Fruit fly (Drosophila melanogaster) whole organism, embryonic: ENCODE data around the gene CG15336.

Source experiments
- ATbp ChIP-seq: fragments of 200-800 bp; sonication (Bioruptor generic); optimal IDR thresholded peaks from 2 replicates; lab custom pipeline; 2017; ENCODE audit warnings: missing biosample characterization, mild to moderate bottlenecking, missing genetic modification characterization, missing genetic modification reagents
- CG12104 ChIP-seq: fragments of 200-800 bp; sonication (Bioruptor generic); optimal IDR thresholded peaks from 3 replicates; lab custom pipeline; 2016; ENCODE audit warnings: missing biosample characterization, missing genetic modification characterization
- CG12299 ChIP-seq: fragments of 200-800 bp; sonication (Bioruptor generic); optimal IDR thresholded peaks from 2 replicates; lab custom pipeline; 2018; ENCODE audit warnings: missing biosample characterization, mild to moderate bottlenecking, missing genetic modification characterization
- CG12659 ChIP-seq: fragments of 200-800 bp; sonication (Bioruptor generic); optimal IDR thresholded peaks from 3 replicates; lab custom pipeline; 2017; ENCODE audit warnings: mild to moderate bottlenecking, missing biosample characterization, missing genetic modification reagents, missing genetic modification characterization
- CG13775 ChIP-seq: fragments of 200-800 bp; sonication (Bioruptor generic); optimal IDR thresholded peaks from 3 replicates; lab custom pipeline; 2017; ENCODE audit warnings: missing biosample characterization, mild to moderate bottlenecking, missing genetic modification characterization
- CG14710 ChIP-seq: fragments of 200-800 bp; sonication (Bioruptor generic); optimal IDR thresholded peaks from 3 replicates; lab custom pipeline; 2019; ENCODE audit warnings: missing biosample characterization, mild to moderate bottlenecking, missing genetic modification characterization, moderate library complexity
- CG17186 ChIP-seq: fragments of 200-800 bp; sonication (Bioruptor generic); optimal IDR thresholded peaks from 3 replicates; lab custom pipeline; 2017; ENCODE audit warnings: missing biosample characterization, missing genetic modification reagents, missing genetic modification characterization
- CG17328 ChIP-seq: fragments of 200-800 bp; sonication (Bioruptor generic); IDR thresholded peaks from 2 replicates; pipeline ENCODE4 v1.3.6; 2022; ENCODE audit warnings: missing biosample characterization, missing genetic modification characterization
- CG17361 ChIP-seq: fragments of 200-800 bp; sonication (Bioruptor generic); IDR thresholded peaks from 3 replicates; pipeline ENCODE4 v1.3.6; 2022; ENCODE audit warnings: missing biosample characterization, missing genetic modification characterization
- CG17912 ChIP-seq: fragments of 200-800 bp; sonication (Bioruptor generic); optimal IDR thresholded peaks from 2 replicates; lab custom pipeline; 2018; ENCODE audit warnings: missing biosample characterization, mild to moderate bottlenecking, missing genetic modification characterization
- CG2116 ChIP-seq: fragments of 200-800 bp; sonication (Bioruptor generic); optimal IDR thresholded peaks from 3 replicates; lab custom pipeline; 2018; ENCODE audit warnings: missing biosample characterization, mild to moderate bottlenecking, missing genetic modification characterization
- CG2202 ChIP-seq: fragments of 200-800 bp; sonication (Bioruptor generic); optimal IDR thresholded peaks from 2 replicates; lab custom pipeline; 2018; ENCODE audit warnings: missing biosample characterization, mild to moderate bottlenecking, missing genetic modification characterization
- CG2712 ChIP-seq: fragments of 200-800 bp; optimal IDR thresholded peaks from 3 replicates; lab custom pipeline; 2019; ENCODE audit warnings: missing biosample characterization, mild to moderate bottlenecking, missing genetic modification characterization, moderate library complexity
- CG30020 ChIP-seq: fragments of 200-800 bp; optimal IDR thresholded peaks from 2 replicates; lab custom pipeline; 2019; ENCODE audit warnings: missing biosample characterization, mild to moderate bottlenecking, missing genetic modification characterization, moderate library complexity
- CG31388 ChIP-seq: fragments of 200-800 bp; sonication (Bioruptor generic); optimal IDR thresholded peaks from 2 replicates; lab custom pipeline; 2016; ENCODE audit warnings: missing biosample characterization, missing genetic modification characterization
- CG3163 ChIP-seq: fragments of 200-800 bp; sonication (Bioruptor generic); optimal IDR thresholded peaks from 3 replicates; lab custom pipeline; 2016; ENCODE audit warnings: missing biosample characterization, missing genetic modification characterization
- CG34224 ChIP-seq: fragments of 200-800 bp; sonication (Bioruptor generic); IDR thresholded peaks from 3 replicates; pipeline ENCODE4 v1.3.6; 2022; ENCODE audit warnings: missing biosample characterization, missing genetic modification characterization; ENCODE audit not compliant: partially characterized antibody
- CG4707 ChIP-seq: fragments of 200-800 bp; sonication (Bioruptor generic); optimal IDR thresholded peaks from 2 replicates; lab custom pipeline; 2018; ENCODE audit warnings: missing biosample characterization, mild to moderate bottlenecking, missing genetic modification characterization, moderate library complexity
- CG6254 ChIP-seq: fragments of 200-800 bp; sonication (Bioruptor generic); optimal IDR thresholded peaks from 3 replicates; lab custom pipeline; 2017; ENCODE audit warnings: mild to moderate bottlenecking, missing biosample characterization, missing genetic modification reagents, missing genetic modification characterization
- CG7839 ChIP-seq: fragments of 200-800 bp; sonication (Bioruptor generic); optimal IDR thresholded peaks from 3 replicates; lab custom pipeline; 2018; ENCODE audit warnings: missing biosample characterization, mild to moderate bottlenecking, missing genetic modification characterization, moderate library complexity
- Dad ChIP-seq: fragments of 200-800 bp; sonication (Bioruptor generic); optimal IDR thresholded peaks from 3 replicates; lab custom pipeline; 2016; ENCODE audit warnings: missing biosample characterization, missing genetic modification characterization
- Dbx ChIP-seq: fragments of 200-800 bp; sonication (Bioruptor generic); IDR thresholded peaks from 3 replicates; pipeline ENCODE4 v1.3.6; 2022; ENCODE audit warnings: missing biosample characterization, missing genetic modification characterization
- Fer3 ChIP-seq: fragments of 200-800 bp; sonication (Bioruptor generic); optimal IDR thresholded peaks from 2 replicates; lab custom pipeline; 2018; ENCODE audit warnings: missing biosample characterization, mild to moderate bottlenecking, missing genetic modification characterization, moderate library complexity
- Gsc ChIP-seq: fragments of 200-800 bp; sonication (Bioruptor generic); IDR thresholded peaks from 2 replicates; pipeline ENCODE4 v1.3.6; 2022; ENCODE audit warnings: missing biosample characterization, missing genetic modification characterization
- NC2α ChIP-seq: fragments of 200-800 bp; sonication (Bioruptor generic); optimal IDR thresholded peaks from 2 replicates; lab custom pipeline; 2016; ENCODE audit warnings: missing biosample characterization, missing genetic modification characterization
- Opbp ChIP-seq: fragments of 200-800 bp; sonication (Bioruptor generic); IDR thresholded peaks from 3 replicates; pipeline ENCODE4 v1.3.6; 2022; ENCODE audit warnings: missing biosample characterization, missing genetic modification characterization; ENCODE audit not compliant: partially characterized antibody
- Pdp1 ChIP-seq, 2 experiments: fragments of 200-800 bp; sonication (Bioruptor generic); optimal IDR thresholded peaks; 3 replicates each; lab custom pipeline; 2016; ENCODE audit warnings: missing biosample characterization in 2 of 2, missing genetic modification characterization in 2 of 2, mild to moderate bottlenecking in 1 of 2, moderate library complexity in 1 of 2
- Spps ChIP-seq: fragments of 200-800 bp; sonication (Bioruptor generic); optimal IDR thresholded peaks from 2 replicates; lab custom pipeline; 2018; ENCODE audit warnings: missing biosample characterization, mild to moderate bottlenecking, missing genetic modification characterization
- aop ChIP-seq: fragments of 200-800 bp; sonication (Bioruptor generic); IDR thresholded peaks from 2 replicates; pipeline ENCODE4 v1.3.6; 2022; ENCODE audit warnings: missing biosample characterization, missing genetic modification characterization
- az2 ChIP-seq: fragments of 200-800 bp; sonication (Bioruptor generic); optimal IDR thresholded peaks from 3 replicates; lab custom pipeline; 2016; ENCODE audit warnings: missing biosample characterization, missing genetic modification characterization
- bab2 ChIP-seq: fragments of 200-800 bp; sonication (Bioruptor generic); optimal IDR thresholded peaks from 2 replicates; lab custom pipeline; 2016; ENCODE audit warnings: missing biosample characterization, missing genetic modification characterization
- cad ChIP-seq: fragments of >200 bp; optimal IDR thresholded peaks from 2 replicates; lab custom pipeline; 2017; ENCODE audit warnings: missing biosample characterization, missing genetic modification characterization
- cwo ChIP-seq: fragments of 200-800 bp; sonication (Bioruptor generic); optimal IDR thresholded peaks from 3 replicates; lab custom pipeline; 2017; ENCODE audit warnings: missing biosample characterization, missing genetic modification characterization, mild to moderate bottlenecking, moderate library complexity, missing genetic modification reagents
- dan ChIP-seq: fragments of 200-800 bp; sonication (Bioruptor generic); IDR thresholded peaks from 2 replicates; pipeline ENCODE4 v1.3.6; 2022; ENCODE audit warnings: missing biosample characterization, missing genetic modification characterization
- dati ChIP-seq: fragments of 200-800 bp; sonication (Bioruptor generic); IDR thresholded peaks from 2 replicates; pipeline ENCODE4 v1.3.6; 2022; ENCODE audit warnings: missing biosample characterization, missing genetic modification characterization
- fru ChIP-seq: fragments of >200 bp; optimal IDR thresholded peaks from 2 replicates; lab custom pipeline; 2017
- gce ChIP-seq: fragments of 200-800 bp; sonication (Bioruptor generic); IDR thresholded peaks from 3 replicates; pipeline ENCODE4 v1.3.6; 2022; ENCODE audit warnings: missing biosample characterization, missing genetic modification characterization
- gem ChIP-seq: fragments of 200-800 bp; sonication (Bioruptor generic); optimal IDR thresholded peaks from 2 replicates; lab custom pipeline; 2019; ENCODE audit warnings: missing biosample characterization, mild to moderate bottlenecking, missing genetic modification characterization, moderate library complexity
- gfzf ChIP-seq: fragments of 200-800 bp; sonication (Bioruptor generic); optimal IDR thresholded peaks from 2 replicates; lab custom pipeline; 2016; ENCODE audit warnings: missing biosample characterization, mild to moderate bottlenecking, missing genetic modification characterization, moderate library complexity
- grau ChIP-seq: fragments of 200-800 bp; optimal IDR thresholded peaks from 3 replicates; lab custom pipeline; 2019; ENCODE audit warnings: missing biosample characterization, mild to moderate bottlenecking, missing genetic modification characterization, moderate library complexity
- ham ChIP-seq: fragments of 200-800 bp; sonication (Bioruptor generic); IDR thresholded peaks from 2 replicates; pipeline ENCODE4 v1.3.6; 2022; ENCODE audit warnings: missing biosample characterization, missing genetic modification characterization
- lab ChIP-seq: fragments of 200-800 bp; sonication (Bioruptor generic); optimal IDR thresholded peaks from 3 replicates; lab custom pipeline; 2017; ENCODE audit warnings: missing biosample characterization, missing genetic modification characterization, mild to moderate bottlenecking, moderate library complexity, missing genetic modification reagents
- lbe ChIP-seq: fragments of 200-800 bp; sonication (Bioruptor generic); optimal IDR thresholded peaks from 2 replicates; lab custom pipeline; 2016; ENCODE audit warnings: missing biosample characterization, mild to moderate bottlenecking, missing genetic modification characterization
- mam ChIP-seq: fragments of 200-800 bp; sonication (Bioruptor generic); optimal IDR thresholded peaks from 3 replicates; lab custom pipeline; 2016; ENCODE audit warnings: missing biosample characterization, missing genetic modification characterization
- onecut ChIP-seq: fragments of 200-800 bp; sonication (Bioruptor generic); IDR thresholded peaks from 2 replicates; pipeline ENCODE4 v1.3.6; 2022; ENCODE audit warnings: missing biosample characterization, missing genetic modification characterization
- peb ChIP-seq: fragments of 200-800 bp; sonication (Bioruptor generic); IDR thresholded peaks from 2 replicates; pipeline ENCODE4 v1.3.6; 2022; ENCODE audit warnings: missing biosample characterization, missing genetic modification characterization
- pho ChIP-seq: fragments of 200-800 bp; sonication (Bioruptor generic); optimal IDR thresholded peaks from 2 replicates; lab custom pipeline; 2016; ENCODE audit warnings: missing biosample characterization, missing genetic modification characterization
- sr ChIP-seq: fragments of 200-800 bp; sonication (Bioruptor generic); IDR thresholded peaks from 3 replicates; pipeline ENCODE4 v1.3.6; 2022; ENCODE audit warnings: missing biosample characterization, missing genetic modification characterization
- ttk ChIP-seq: fragments of 200-800 bp; sonication (Bioruptor generic); IDR thresholded peaks from 2 replicates; pipeline ENCODE4 v2.1.2; 2022; ENCODE audit warnings: missing biosample characterization, missing genetic modification characterization
- unc-4 ChIP-seq: fragments of 200-800 bp; sonication (Bioruptor generic); IDR thresholded peaks from 2 replicates; pipeline ENCODE4 v1.3.6; 2022; ENCODE audit warnings: missing biosample characterization, missing genetic modification characterization; ENCODE audit not compliant: partially characterized antibody

Gene CG15336

DNA sequence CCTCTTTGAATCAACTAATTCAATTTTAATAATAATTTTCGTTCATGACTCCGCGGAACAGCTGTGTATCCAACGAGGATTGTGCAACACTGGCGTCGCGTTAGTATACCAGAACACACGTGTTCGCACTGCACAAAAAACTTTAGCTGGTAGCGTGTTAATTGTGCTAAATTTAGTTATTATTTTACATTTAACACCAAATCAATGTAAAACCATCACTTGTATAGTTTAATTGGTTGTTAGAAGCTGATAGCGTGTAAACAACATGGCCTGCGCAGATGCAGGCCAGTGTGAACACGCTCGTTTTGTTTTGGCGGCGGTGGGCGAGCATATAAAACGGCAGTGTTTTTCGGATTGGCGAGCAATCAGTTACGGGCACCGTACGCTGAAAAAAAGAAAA, 9.5 kb downstream of the CG15336 start, which contains the start of the genes Traf6 and GIIIspla2 (continued):
- peak; percentile 43 for TF ChIP-seq CG6254
- no peak for TF ChIP-seq dan (GFP tag; lab: Robert Waterston, UW)
- peak; percentile 84 for TF ChIP-seq CG14710 (tag; lab: Kevin White, UChicago)
- TF ChIP-seq Fer3 (tag; lab: Kevin White, UChicago): peak; percentile 70
- peak; percentile 71 for TF ChIP-seq CG7839 (tag; lab: Kevin White, UChicago)
- peak; percentile 59 for TF ChIP-seq CG2116 (GFP tag; lab: Kevin White, UChicago)
- TF ChIP-seq CG3163 (GFP tag; lab: Kevin White, UChicago): peak; percentile 16
- TF ChIP-seq az2 (GFP tag; lab: Kevin White, UChicago): peak; percentile 59
- peak; percentile 45; the same call in 1 of the 2 replicates for TF ChIP-seq peb (GFP tag; lab: Robert Waterston, UW)
- peak; percentile 40; the same call in 1 of the 2 replicates for TF ChIP-seq onecut (GFP tag; lab: Robert Waterston, UW)
- TF ChIP-seq Spps (tag; lab: Kevin White, UChicago): peak; percentile 32
- TF ChIP-seq ham (GFP tag; lab: Robert Waterston, UW): peak; percentile 33; the same call in 1 of the 2 replicates
- TF ChIP-seq CG12104 (GFP tag; lab: Kevin White, UChicago): peak; percentile 60
- peak; percentile 78 for TF ChIP-seq CG13775
- TF ChIP-seq lab (GFP tag; lab: Kevin White, UChicago): no peak
- TF ChIP-seq cad (GFP tag; lab: Kevin White, UChicago): no peak
- peak; percentile 88 for TF ChIP-seq CG17186
- TF ChIP-seq CG12299 (tag; lab: Kevin White, UChicago): peak; percentile 64
- peak; percentile 88 for TF ChIP-seq CG12659
- TF ChIP-seq CG30020 (tag; lab: Kevin White, UChicago): peak; percentile 71
- peak; percentile 81 for TF ChIP-seq Dbx (GFP tag; lab: Robert Waterston, UW)
- no peak for TF ChIP-seq sr
- no peak for TF ChIP-seq CG4707 (GFP tag; lab: Kevin White, UChicago)
- peak; percentile 54 to 67 for TF ChIP-seq Pdp1 (GFP tag; optimal IDR thresholded peaks at IDR 0.05; lab: Kevin White, UChicago)
- TF ChIP-seq CG17361 (GFP tag; lab: Robert Waterston, UW): peak; percentile 81
- TF ChIP-seq cwo (GFP tag; lab: Kevin White, UChicago): peak; percentile 50
- TF ChIP-seq CG31388 (GFP tag; lab: Kevin White, UChicago): no peak
- TF ChIP-seq CG17912: peak; percentile 16
- TF ChIP-seq dati (GFP tag; lab: Robert Waterston, UW): no peak
- TF ChIP-seq unc-4 (GFP tag; lab: Robert Waterston, UW): 0 out of 2 replicates have a peak, but pooled peaks have one; percentile 25
- TF ChIP-seq Dad (GFP tag; lab: Kevin White, UChicago): peak; percentile 60
- TF ChIP-seq ttk (GFP tag; lab: Robert Waterston, UW): peak; percentile 61
- peak; percentile 77 for TF ChIP-seq pho
- peak; percentile 82 for TF ChIP-seq CG2712 (tag; lab: Kevin White, UChicago)
- TF ChIP-seq lbe (GFP tag; lab: Kevin White, UChicago): peak; percentile 60
- 0 out of 3 replicates have a peak, but pooled peaks have one; percentile 10 for TF ChIP-seq Opbp (GFP tag; lab: Robert Waterston, UW)
- TF ChIP-seq grau (tag; lab: Kevin White, UChicago): peak; percentile 80
- TF ChIP-seq Gsc: peak; percentile 37; the same call in 1 of the 2 replicates
- TF ChIP-seq bab2 (GFP tag; lab: Kevin White, UChicago): peak; percentile 74
- TF ChIP-seq aop (GFP tag; lab: Robert Waterston, UW): no peak
- no peak for TF ChIP-seq CG34224 (GFP tag; lab: Robert Waterston, UW)
- TF ChIP-seq gce (GFP tag; lab: Robert Waterston, UW): 0 out of 3 replicates have a peak, but pooled peaks have one; percentile 14
- TF ChIP-seq gem (tag; lab: Kevin White, UChicago): peak; percentile 84
- TF ChIP-seq CG17328 (GFP tag; lab: Robert Waterston, UW): peak; percentile 72
- no peak for TF ChIP-seq CG2202
- TF ChIP-seq mam (GFP tag; lab: Kevin White, UChicago): peak; percentile 79
- no peak for TF ChIP-seq fru (lab: Kevin White, UChicago)
- TF ChIP-seq NC2α (GFP tag; lab: Kevin White, UChicago): no peak
- TF ChIP-seq ATbp: peak; percentile 17
- TF ChIP-seq gfzf (GFP tag; lab: Kevin White, UChicago): peak; percentile 35
